Fruit fly (Drosophila melanogaster) whole organism, embryonic: Measurements from ENCODE around the gene Lim3.
A peak's percentile ranks its signal among the peaks of the same experiment; 100 is the strongest.

Experiments
- Awh ChIP-seq: fragments of 200-800 bp; sonication (Bioruptor generic); IDR thresholded peaks from 2 replicates; pipeline ENCODE4, ENCODE4 v1.3.6; 2022; ENCODE audit warnings: missing biosample characterization, missing genetic modification characterization
- BEAF-32 ChIP-seq: fragments of 200-800 bp; sonication (Bioruptor generic); optimal IDR thresholded peaks from 3 replicates; lab custom pipeline; 2017; ENCODE audit warnings: missing biosample characterization, missing genetic modification characterization, mild to moderate bottlenecking, moderate library complexity, missing genetic modification reagents
- Bdp1 ChIP-seq: fragments of 200-800 bp; sonication (Bioruptor generic); optimal IDR thresholded peaks from 3 replicates; lab custom pipeline; 2016; ENCODE audit warnings: missing biosample characterization, missing genetic modification characterization
- Bgb ChIP-seq: fragments of 200-800 bp; sonication (Bioruptor generic); IDR thresholded peaks from 2 replicates; pipeline ENCODE4 v1.3.6; 2022; ENCODE audit warnings: missing biosample characterization, missing genetic modification characterization; ENCODE audit not compliant: partially characterized antibody
- CG10267 ChIP-seq: fragments of 200-800 bp; sonication (Bioruptor generic); optimal IDR thresholded peaks from 2 replicates; lab custom pipeline; 2018; ENCODE audit warnings: missing biosample characterization, mild to moderate bottlenecking, missing genetic modification characterization, moderate library complexity
- CG12155 ChIP-seq: fragments of 200-800 bp; sonication (Bioruptor generic); optimal IDR thresholded peaks from 3 replicates; lab custom pipeline; 2016; ENCODE audit warnings: missing biosample characterization, missing genetic modification characterization
- CG12659 ChIP-seq: fragments of 200-800 bp; sonication (Bioruptor generic); optimal IDR thresholded peaks from 3 replicates; lab custom pipeline; 2017; ENCODE audit warnings: mild to moderate bottlenecking, missing biosample characterization, missing genetic modification reagents, missing genetic modification characterization
- CG13624 ChIP-seq: fragments of 200-800 bp; sonication (Bioruptor generic); optimal IDR thresholded peaks from 2 replicates; lab custom pipeline; 2016; ENCODE audit warnings: missing biosample characterization, missing genetic modification characterization
- CG14441 ChIP-seq: fragments of 200-800 bp; sonication (Bioruptor generic); IDR thresholded peaks from 2 replicates; pipeline ENCODE4 v1.3.6; 2022; ENCODE audit warnings: missing biosample characterization, missing genetic modification characterization
- CG1603 ChIP-seq: fragments of 200-800 bp; sonication (Bioruptor generic); optimal IDR thresholded peaks from 2 replicates; lab custom pipeline; 2019; ENCODE audit warnings: missing biosample characterization, mild to moderate bottlenecking, missing genetic modification characterization, moderate library complexity
- CG16813 ChIP-seq: fragments of 200-800 bp; sonication (Bioruptor generic); IDR thresholded peaks from 3 replicates; pipeline ENCODE4 v1.3.6; 2022; ENCODE audit warnings: missing biosample characterization, missing genetic modification characterization; ENCODE audit not compliant: partially characterized antibody
- CG18011 ChIP-seq: fragments of 200-800 bp; sonication (Bioruptor generic); optimal IDR thresholded peaks from 2 replicates; lab custom pipeline; 2017; ENCODE audit warnings: missing biosample characterization, missing genetic modification characterization, mild to moderate bottlenecking, moderate library complexity, missing genotype
- CG3163 ChIP-seq: fragments of 200-800 bp; sonication (Bioruptor generic); optimal IDR thresholded peaks from 3 replicates; lab custom pipeline; 2016; ENCODE audit warnings: missing biosample characterization, missing genetic modification characterization
- CG3847 ChIP-seq: fragments of 200-800 bp; sonication (Bioruptor generic); IDR thresholded peaks from 2 replicates; pipeline ENCODE4 v1.3.6; 2022; ENCODE audit warnings: missing biosample characterization, missing genetic modification characterization
- CG4617 ChIP-seq: fragments of 200-800 bp; sonication (Bioruptor generic); optimal IDR thresholded peaks from 3 replicates; lab custom pipeline; 2016; ENCODE audit warnings: missing biosample characterization, missing genetic modification characterization, borderline replicate concordance
- CG6791 ChIP-seq: fragments of 200-800 bp; sonication (Bioruptor generic); IDR thresholded peaks from 3 replicates; pipeline ENCODE4 v1.3.6; 2022; ENCODE audit warnings: missing biosample characterization, missing genetic modification characterization; ENCODE audit not compliant: partially characterized antibody
- CG7786 ChIP-seq: fragments of 200-800 bp; sonication (Bioruptor generic); optimal IDR thresholded peaks from 2 replicates; lab custom pipeline; 2016; ENCODE audit warnings: missing biosample characterization, missing genetic modification characterization
- CG7963 ChIP-seq: fragments of 200-800 bp; sonication (Bioruptor generic); IDR thresholded peaks from 3 replicates; pipeline ENCODE4 v1.3.6; 2022; ENCODE audit warnings: missing biosample characterization, missing genetic modification characterization; ENCODE audit not compliant: partially characterized antibody
- CG8359 ChIP-seq: fragments of 200-800 bp; sonication (Bioruptor generic); optimal IDR thresholded peaks from 2 replicates; lab custom pipeline; 2017; ENCODE audit warnings: missing biosample characterization, mild to moderate bottlenecking, missing genetic modification characterization, borderline replicate concordance
- MESR4 ChIP-seq: fragments of 200-800 bp; sonication (Bioruptor generic); optimal IDR thresholded peaks from 2 replicates; lab custom pipeline; 2018; ENCODE audit warnings: missing biosample characterization, mild to moderate bottlenecking, missing genetic modification characterization, moderate library complexity
- Med ChIP-seq: fragments of 200-800 bp; sonication (Bioruptor generic); peaks from one replicate; lab custom pipeline; 2016; ENCODE audit warnings: missing biosample characterization, missing genetic modification characterization, mild to moderate bottlenecking, inconsistent platforms, moderate library complexity
- Neu2 ChIP-seq: fragments of 200-800 bp; sonication (Bioruptor generic); optimal IDR thresholded peaks from 3 replicates; lab custom pipeline; 2016; ENCODE audit warnings: missing biosample characterization, missing genetic modification characterization, borderline replicate concordance
- Scr ChIP-seq: fragments of 200-800 bp; sonication (Bioruptor generic); IDR thresholded peaks from 2 replicates; pipeline ENCODE4 v1.3.6; 2022; ENCODE audit warnings: missing biosample characterization, missing genetic modification characterization; ENCODE audit not compliant: partially characterized antibody
- Sry-δ ChIP-seq: fragments of 200-800 bp; sonication (Bioruptor generic); optimal IDR thresholded peaks from 2 replicates; lab custom pipeline; 2016; ENCODE audit warnings: missing biosample characterization, missing genetic modification characterization
- YL-1 ChIP-seq: fragments of 200-800 bp; sonication (Bioruptor generic); optimal IDR thresholded peaks from 3 replicates; lab custom pipeline; 2017; ENCODE audit warnings: missing biosample characterization, mild to moderate bottlenecking, missing genetic modification characterization
- abd-A ChIP-seq: fragments of 200-800 bp; sonication (Bioruptor generic); optimal IDR thresholded peaks from 3 replicates; lab custom pipeline; 2019; ENCODE audit warnings: missing biosample characterization, mild to moderate bottlenecking, missing genetic modification characterization, moderate library complexity
- ap ChIP-seq: fragments of 200-800 bp; sonication (Bioruptor generic); IDR thresholded peaks from 2 replicates; pipeline ENCODE4 v1.3.6; 2022; ENCODE audit warnings: missing biosample characterization, missing genetic modification characterization
- ara ChIP-seq: fragments of 200-800 bp; sonication (Bioruptor generic); IDR thresholded peaks from 2 replicates; pipeline ENCODE4 v1.3.6; 2022; ENCODE audit warnings: missing biosample characterization, missing genetic modification characterization
- ato ChIP-seq: fragments of 200-800 bp; sonication (Bioruptor generic); IDR thresholded peaks from 2 replicates; pipeline ENCODE4 v1.3.6; 2022; ENCODE audit warnings: missing biosample characterization, missing genetic modification characterization; ENCODE audit not compliant: partially characterized antibody
- bbx ChIP-seq: fragments of 200-800 bp; sonication (Bioruptor generic); IDR thresholded peaks from 2 replicates; pipeline ENCODE4 v1.3.6; 2022; ENCODE audit warnings: missing biosample characterization, missing genetic modification characterization; ENCODE audit not compliant: partially characterized antibody
- chinmo ChIP-seq: fragments of 200-800 bp; sonication (Bioruptor generic); IDR thresholded peaks from 4 replicates; pipeline ENCODE4 v1.3.6; 2022; ENCODE audit warnings: missing biosample characterization, missing genetic modification characterization; ENCODE audit not compliant: partially characterized antibody
- crp ChIP-seq, 2 experiments: fragments of 200-800 bp; sonication (Bioruptor generic); optimal IDR thresholded peaks; 2 replicates in 1 of 2; 3 replicates in 1 of 2; lab custom pipeline; 2017; ENCODE audit warnings: missing biosample characterization in 2 of 2, missing genetic modification characterization in 2 of 2, mild to moderate bottlenecking in 1 of 2, moderate library complexity in 1 of 2
- dan ChIP-seq: fragments of 200-800 bp; sonication (Bioruptor generic); IDR thresholded peaks from 2 replicates; pipeline ENCODE4 v1.3.6; 2022; ENCODE audit warnings: missing biosample characterization, missing genetic modification characterization
- dysf ChIP-seq: fragments of 200-800 bp; sonication (Bioruptor generic); IDR thresholded peaks from 3 replicates; pipeline ENCODE4 v1.3.6; 2022; ENCODE audit warnings: missing biosample characterization, missing genetic modification characterization
- en ChIP-seq: fragments of 200-800 bp; sonication (Bioruptor generic); optimal IDR thresholded peaks from 2 replicates; lab custom pipeline; 2016; ENCODE audit warnings: missing biosample characterization, missing genetic modification characterization
- exex ChIP-seq: fragments of 200-800 bp; sonication (Bioruptor generic); optimal IDR thresholded peaks from 4 replicates; lab custom pipeline; 2018; ENCODE audit warnings: missing biosample characterization, mild to moderate bottlenecking, missing genetic modification characterization, moderate library complexity
- insv ChIP-seq, 2 experiments: fragments of 200-800 bp; sonication (Bioruptor generic); optimal IDR thresholded peaks; 3 replicates each; lab custom pipeline; 2016 to 2018; ENCODE audit warnings: missing biosample characterization in 2 of 2, missing genetic modification characterization in 2 of 2
- inv ChIP-seq: fragments of 200-800 bp; sonication (Bioruptor generic); IDR thresholded peaks from 2 replicates; pipeline ENCODE4 v1.3.6; 2022; ENCODE audit warnings: missing biosample characterization, missing genetic modification characterization; ENCODE audit not compliant: partially characterized antibody
- kah ChIP-seq: fragments of 200-800 bp; sonication (Bioruptor generic); optimal IDR thresholded peaks from 2 replicates; lab custom pipeline; 2018; ENCODE audit warnings: missing biosample characterization, mild to moderate bottlenecking, missing genetic modification characterization
- knrl ChIP-seq: fragments of 200-800 bp; sonication (Bioruptor generic); IDR thresholded peaks from 3 replicates; pipeline ENCODE4 v1.3.6; 2022; ENCODE audit warnings: missing biosample characterization, missing genetic modification characterization; ENCODE audit not compliant: partially characterized antibody
- lbe ChIP-seq: fragments of 200-800 bp; sonication (Bioruptor generic); optimal IDR thresholded peaks from 2 replicates; lab custom pipeline; 2016; ENCODE audit warnings: missing biosample characterization, mild to moderate bottlenecking, missing genetic modification characterization
- nmo ChIP-seq: fragments of 200-800 bp; sonication (Bioruptor generic); optimal IDR thresholded peaks from 2 replicates; lab custom pipeline; 2018; ENCODE audit warnings: missing biosample characterization, mild to moderate bottlenecking, missing genetic modification characterization, moderate library complexity
- pzg ChIP-seq: fragments of 200-800 bp; sonication (Bioruptor generic); optimal IDR thresholded peaks from 3 replicates; lab custom pipeline; 2018; ENCODE audit warnings: missing biosample characterization, mild to moderate bottlenecking, missing genetic modification characterization, moderate library complexity
- sens ChIP-seq: fragments of 200-800 bp; sonication (Bioruptor generic); peaks from one replicate; lab custom pipeline; 2016; ENCODE audit warnings: missing biosample characterization, missing genetic modification characterization
- sqz ChIP-seq: fragments of 200-800 bp; sonication (Bioruptor generic); optimal IDR thresholded peaks from 3 replicates; lab custom pipeline; 2018; ENCODE audit warnings: missing biosample characterization, mild to moderate bottlenecking, missing genetic modification characterization
- stwl ChIP-seq: fragments of 200-800 bp; sonication (Bioruptor generic); optimal IDR thresholded peaks from 3 replicates; lab custom pipeline; 2018; ENCODE audit warnings: missing biosample characterization, mild to moderate bottlenecking, missing genetic modification characterization, moderate library complexity
- vnd ChIP-seq: fragments of 200-800 bp; sonication (Bioruptor generic); IDR thresholded peaks from 3 replicates; pipeline ENCODE4 v1.3.6; 2022; ENCODE audit warnings: missing biosample characterization, missing genetic modification characterization; ENCODE audit not compliant: partially characterized antibody

Gene Lim3

DNA sequence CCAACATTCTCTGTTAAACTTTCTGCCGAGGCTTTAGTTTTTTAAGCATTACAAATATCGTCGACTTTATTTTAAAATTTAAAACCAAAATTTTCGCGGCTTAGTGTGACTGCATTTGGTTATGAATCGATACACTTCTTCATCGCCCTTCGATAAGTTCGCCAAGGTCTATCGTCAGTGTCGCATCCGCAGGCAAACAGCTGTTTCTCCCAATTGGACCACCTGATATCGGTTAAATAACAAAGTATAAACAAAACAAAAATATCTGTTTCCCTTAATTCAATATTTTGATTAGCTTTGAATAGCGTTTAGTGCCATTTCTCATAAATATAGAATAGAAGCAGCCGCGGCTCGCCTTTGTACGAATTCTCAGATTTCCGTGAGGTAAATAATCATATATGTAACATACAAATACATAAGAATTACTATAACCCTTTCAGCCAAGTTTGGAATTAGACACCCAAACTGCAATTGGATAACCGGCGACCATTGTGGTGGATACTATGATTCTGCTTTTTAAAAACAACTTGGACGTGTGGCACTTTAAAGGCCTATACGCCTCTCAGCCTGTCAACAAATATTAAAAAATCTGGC is 6.1 kb upstream of the Lim3 start, which contains the start of gene CG10561 (continued):
- TF ChIP-seq CG8359 (no peak), Sry-δ (peak; percentile 88), CG4617 (GFP tag; lab: Kevin White, UChicago) (no peak), knrl (peak; percentile 53; the same call in 2 of the 3 replicates), CG13624 (no peak), chinmo (GFP tag; lab: Robert Waterston, UW) (peak; percentile 75; the same call in 2 of the 4 replicates), CG3163 (GFP tag; lab: Kevin White, UChicago) (no peak), ato (GFP tag; lab: Robert Waterston, UW) (peak; percentile 69), crp (GFP tag; optimal IDR thresholded peaks at IDR 0.05; lab: Kevin White, UChicago) (peak; percentile 67 to 96), CG14441 (GFP tag; lab: Robert Waterston, UW) (no peak), insv (GFP tag; optimal IDR thresholded peaks at IDR 0.05; lab: Kevin White, UChicago) (peak in 1 of 2 experiments; percentile 93), CG12155 (GFP tag; lab: Kevin White, UChicago) (no peak), CG6791 (GFP tag; lab: Robert Waterston, UW) (peak; percentile 76), Bdp1 (GFP tag; lab: Kevin White, UChicago) (no peak), nmo (peak; percentile 12), BEAF-32 (peak; percentile 61), ara (GFP tag; lab: Robert Waterston, UW) (no peak), exex (tag; lab: Kevin White, UChicago) (no peak), YL-1 (peak; percentile 35), pzg (GFP tag; lab: Kevin White, UChicago) (peak; percentile 79), inv (GFP tag; lab: Robert Waterston, UW) (0 out of 2 replicates have a peak, but pooled peaks have one; percentile 24), CG3847 (GFP tag; lab: Robert Waterston, UW) (peak; percentile 66), Bgb (GFP tag; lab: Robert Waterston, UW) (peak; percentile 70), CG16813 (peak; percentile 58; the same call in 2 of the 3 replicates), MESR4 (GFP tag; lab: Kevin White, UChicago) (peak; percentile 17), CG12659 (GFP tag; lab: Kevin White, UChicago) (peak; percentile 16), Scr (peak; percentile 68), vnd (GFP tag; lab: Robert Waterston, UW) (peak; percentile 48; the same call in 2 of the 3 replicates), Awh (GFP tag; lab: Robert Waterston, UW) (no peak), stwl (tag; lab: Kevin White, UChicago) (peak; percentile 68), dysf (GFP tag; lab: Robert Waterston, UW) (no peak), dan (GFP tag; lab: Robert Waterston, UW) (no peak), Med (GFP tag; lab: Kevin White, UChicago) (peak; percentile 43), CG1603 (tag; lab: Kevin White, UChicago) (peak; percentile 50), CG10267 (tag; lab: Kevin White, UChicago) (peak; percentile 15), sens (GFP tag; lab: Kevin White, UChicago) (peak; percentile 60), sqz (GFP tag; lab: Kevin White, UChicago) (no peak), CG7963 (GFP tag; lab: Robert Waterston, UW) (peak; percentile 51; the same call in 2 of the 3 replicates), abd-A (tag; lab: Kevin White, UChicago) (no peak), CG7786 (no peak), ap (GFP tag; lab: Robert Waterston, UW) (no peak), en (no peak), lbe (peak; percentile 34), bbx (GFP tag; lab: Robert Waterston, UW) (peak; percentile 78), kah (GFP tag; lab: Kevin White, UChicago) (peak; percentile 69), Neu2 (GFP tag; lab: Kevin White, UChicago) (peak; percentile 17), CG18011 (GFP tag; lab: Kevin White, UChicago) (no peak)
